Worm (Caenorhabditis elegans) whole organism, young adult: ENCODE results near the gene ctl-3.

ENCODE experiments used
- D2030.7 ChIP-seq: fragments of 200-800 bp; sonication (Bioruptor generic); IDR thresholded peaks from 2 replicates; pipeline ENCODE4 v1.3.6; 2022; ENCODE audit warnings: missing genetic modification reagents, missing genetic modification characterization, missing compliant biosample characterization
- F22D6.2 ChIP-seq: sonication (generic microtip); optimal IDR thresholded peaks from 2 replicates; lab custom pipeline; 2016; ENCODE audit warnings: mild to moderate bottlenecking, missing genetic modification characterization, missing compliant biosample characterization
- F23B12.7 ChIP-seq: sonication (generic microtip); optimal IDR thresholded peaks from 2 replicates; lab custom pipeline; 2017; ENCODE audit warnings: missing genetic modification characterization, mild to moderate bottlenecking, missing compliant biosample characterization, antibody characterized with exemption, moderate library complexity; ENCODE audit not compliant: insufficient read depth
- F33H1.4 ChIP-seq: fragments of 200-800 bp; sonication (Bioruptor generic); IDR thresholded peaks from 2 replicates; pipeline ENCODE4 v1.3.6; 2022; ENCODE audit warnings: missing genetic modification reagents, missing genetic modification characterization, missing compliant biosample characterization
- K12H6.12 ChIP-seq: fragments of 200-800 bp; sonication (Bioruptor generic); optimal IDR thresholded peaks from 2 replicates; lab custom pipeline; 2018; ENCODE audit warnings: mild to moderate bottlenecking, missing genetic modification characterization, missing compliant biosample characterization
- Y53F4B.3 ChIP-seq: fragments of 200-800 bp; sonication (Bioruptor generic); IDR thresholded peaks from 2 replicates; pipeline ENCODE4 v1.3.6; 2022; ENCODE audit warnings: missing genetic modification reagents, missing genetic modification characterization, missing compliant biosample characterization
- Y53G8AR.9 ChIP-seq: fragments of 200-800 bp; sonication (Bioruptor generic); conservative IDR thresholded peaks from 2 replicates; pipeline ENCODE4 v1.3.6; 2022; ENCODE audit warnings: missing genetic modification reagents, missing genetic modification characterization, missing compliant biosample characterization
- Y79H2A.3 ChIP-seq: fragments of 200-800 bp; sonication (Bioruptor generic); conservative IDR thresholded peaks from 2 replicates; pipeline ENCODE4 v1.3.6; 2022; ENCODE audit warnings: missing genetic modification reagents, missing genetic modification characterization, missing compliant biosample characterization
- ZK185.1 ChIP-seq: sonication (generic microtip); optimal IDR thresholded peaks from 2 replicates; lab custom pipeline; 2016; ENCODE audit warnings: mild to moderate bottlenecking, missing genetic modification characterization, missing compliant biosample characterization; ENCODE audit not compliant: poor library complexity, severe bottlenecking
- atf-7 ChIP-seq: sonication (generic microtip); optimal IDR thresholded peaks from 2 replicates; lab custom pipeline; 2017; ENCODE audit warnings: mild to moderate bottlenecking, missing genetic modification characterization, missing compliant biosample characterization
- attf-5 ChIP-seq: fragments of 200-800 bp; sonication (Bioruptor generic); optimal IDR thresholded peaks from 2 replicates; lab custom pipeline; 2018; ENCODE audit warnings: mild to moderate bottlenecking, missing genetic modification characterization, missing compliant biosample characterization
- ccch-3 ChIP-seq: fragments of 200-800 bp; sonication (Bioruptor generic); optimal IDR thresholded peaks from 2 replicates; lab custom pipeline; 2018; ENCODE audit warnings: mild to moderate bottlenecking, missing genetic modification characterization, missing compliant biosample characterization
- ceh-27 ChIP-seq: fragments of 200-800 bp; sonication (Bioruptor generic); optimal IDR thresholded peaks from 2 replicates; lab custom pipeline; 2018; ENCODE audit warnings: mild to moderate bottlenecking, missing genetic modification characterization, moderate library complexity, missing compliant biosample characterization
- ceh-40 ChIP-seq: fragments of 200-800 bp; sonication (Bioruptor generic); IDR thresholded peaks from 2 replicates; pipeline ENCODE4 v1.3.6; 2022; ENCODE audit warnings: missing genetic modification characterization, missing compliant biosample characterization
- dox-1 ChIP-seq: fragments of 200-800 bp; sonication (Bioruptor generic); IDR thresholded peaks from 2 replicates; pipeline ENCODE4 v1.3.6; 2022; ENCODE audit warnings: missing genetic modification reagents, missing genetic modification characterization, missing compliant biosample characterization
- dpl-1 ChIP-seq: fragments of 150-350 bp; optimal IDR thresholded peaks from 2 replicates; lab custom pipeline; 2014; ENCODE audit warnings: missing biosample characterization, missing genetic modification reagents, missing genetic modification characterization
- efl-1 ChIP-seq: fragments of 150-350 bp; optimal IDR thresholded peaks from 2 replicates; lab custom pipeline; 2014; ENCODE audit warnings: missing biosample characterization, missing genetic modification reagents, missing genetic modification characterization
- egl-44 ChIP-seq: fragments of 200-800 bp; sonication (Bioruptor generic); IDR thresholded peaks from 2 replicates; pipeline ENCODE4 v1.3.6; 2022; ENCODE audit warnings: missing genetic modification reagents, missing genetic modification characterization, missing compliant biosample characterization
- ekl-4 ChIP-seq: fragments of 200-800 bp; sonication (Bioruptor generic); IDR thresholded peaks from 2 replicates; pipeline ENCODE4 v1.3.6; 2022; ENCODE audit warnings: missing genetic modification reagents, missing genetic modification characterization, missing compliant biosample characterization
- gei-17 ChIP-seq: fragments of 200-800 bp; sonication (Bioruptor generic); optimal IDR thresholded peaks from 2 replicates; lab custom pipeline; 2018; ENCODE audit warnings: mild to moderate bottlenecking, missing genetic modification characterization, missing compliant biosample characterization
- him-1 ChIP-seq: sonication (generic microtip); optimal IDR thresholded peaks from 2 replicates; lab custom pipeline; 2016; ENCODE audit warnings: missing genotype, missing genetic modification reagents, missing genetic modification characterization, missing compliant biosample characterization
- hrde-1 ChIP-seq: sonication (generic microtip); optimal IDR thresholded peaks from 2 replicates; lab custom pipeline; 2016; ENCODE audit warnings: missing genetic modification characterization, mild to moderate bottlenecking, missing compliant biosample characterization, moderate library complexity, missing genotype, missing genetic modification reagents, borderline replicate concordance
- hsf-1 ChIP-seq: fragments of 200-800 bp; sonication (Bioruptor generic); IDR thresholded peaks from 2 replicates; pipeline ENCODE4 v1.3.6; 2022; ENCODE audit warnings: missing genetic modification reagents, missing genetic modification characterization, missing compliant biosample characterization
- lin-40 ChIP-seq: sonication (generic microtip); optimal IDR thresholded peaks from 2 replicates; lab custom pipeline; 2016; ENCODE audit warnings: missing genetic modification characterization, mild to moderate bottlenecking, missing compliant biosample characterization, missing genotype, missing genetic modification reagents
- lin-54 ChIP-seq: fragments of 200-800 bp; sonication (Bioruptor generic); optimal IDR thresholded peaks from 2 replicates; lab custom pipeline; 2018; ENCODE audit warnings: mild to moderate bottlenecking, missing genetic modification characterization, missing compliant biosample characterization
- lsl-1 ChIP-seq: fragments of 200-800 bp; sonication (Bioruptor generic); optimal IDR thresholded peaks from 2 replicates; lab custom pipeline; 2018; ENCODE audit warnings: mild to moderate bottlenecking, missing genetic modification characterization, moderate library complexity, missing compliant biosample characterization
- madf-6 ChIP-seq: fragments of 200-800 bp; sonication (Bioruptor generic); IDR thresholded peaks from 2 replicates; pipeline ENCODE4 v1.3.6; 2022; ENCODE audit warnings: missing genetic modification reagents, missing genetic modification characterization, missing compliant biosample characterization
- mcd-1 ChIP-seq: fragments of 200-800 bp; sonication (Bioruptor generic); IDR thresholded peaks from 2 replicates; pipeline ENCODE4 v1.3.6; 2022; ENCODE audit warnings: missing genetic modification reagents, missing genetic modification characterization, missing compliant biosample characterization
- mel-28 ChIP-seq: sonication (generic microtip); optimal IDR thresholded peaks from 2 replicates; lab custom pipeline; 2016; ENCODE audit warnings: borderline replicate concordance, mild to moderate bottlenecking, missing genetic modification characterization, missing compliant biosample characterization
- mxl-1 ChIP-seq: sonication (generic microtip); optimal IDR thresholded peaks from 2 replicates; lab custom pipeline; 2016; ENCODE audit warnings: missing genetic modification characterization, missing compliant biosample characterization
- nfya-1 ChIP-seq: sonication (generic microtip); optimal IDR thresholded peaks from 2 replicates; lab custom pipeline; 2017; ENCODE audit warnings: antibody characterized with exemption, missing compliant biosample characterization, missing genetic modification characterization, borderline replicate concordance; ENCODE audit not compliant: insufficient read depth
- nfyb-1 ChIP-seq: fragments of 200-800 bp; sonication (Bioruptor generic); IDR thresholded peaks from 2 replicates; pipeline ENCODE4 v1.3.6; 2022; ENCODE audit warnings: missing genetic modification reagents, missing genetic modification characterization, missing compliant biosample characterization
- nhr-80 ChIP-seq: sonication (generic microtip); optimal IDR thresholded peaks from 2 replicates; lab custom pipeline; 2016; ENCODE audit warnings: missing genetic modification characterization, missing compliant biosample characterization
- rcor-1 ChIP-seq: fragments of 200-800 bp; sonication (Bioruptor generic); IDR thresholded peaks from 2 replicates; pipeline ENCODE4 v1.3.6; 2022; ENCODE audit warnings: missing genetic modification reagents, missing genetic modification characterization, missing compliant biosample characterization
- snpc-1.1 ChIP-seq: sonication (generic microtip); optimal IDR thresholded peaks from 2 replicates; lab custom pipeline; 2017; ENCODE audit warnings: missing genetic modification characterization, mild to moderate bottlenecking, missing compliant biosample characterization, antibody characterized with exemption, moderate library complexity, missing genotype, missing genetic modification reagents; ENCODE audit not compliant: insufficient read depth
- snpc-1.3 ChIP-seq: sonication (generic microtip); optimal IDR thresholded peaks from 2 replicates; lab custom pipeline; 2017; ENCODE audit warnings: missing genetic modification characterization, mild to moderate bottlenecking, missing compliant biosample characterization, antibody characterized with exemption, moderate library complexity, missing genotype, missing genetic modification reagents; ENCODE audit not compliant: insufficient read depth
- snpc-4 ChIP-seq, 5 experiments: fragments of 150-350 bp in 1 of 5; sonication (generic microtip) in 4 of 5; optimal IDR thresholded peaks; 2 replicates each; lab custom pipeline; 2014 to 2018; ENCODE audit warnings: missing genetic modification characterization in 5 of 5, missing biosample characterization in 3 of 5, antibody characterized with exemption in 2 of 5, mild to moderate bottlenecking in 2 of 5, missing compliant biosample characterization in 2 of 5, missing genotype in 2 of 5, moderate library complexity in 2 of 5, missing genetic modification reagents in 1 of 5
- tbp1 ChIP-seq: fragments of 200-800 bp; sonication (Bioruptor generic); optimal IDR thresholded peaks from 2 replicates; lab custom pipeline; 2018; ENCODE audit warnings: mild to moderate bottlenecking, missing genetic modification characterization, missing compliant biosample characterization
- xnd-1 ChIP-seq: sonication (generic microtip); optimal IDR thresholded peaks from 2 replicates; lab custom pipeline; 2016; ENCODE audit warnings: missing genotype, missing genetic modification reagents, missing genetic modification characterization, missing compliant biosample characterization
- ztf-18 ChIP-seq: sonication (generic microtip); optimal IDR thresholded peaks from 2 replicates; lab custom pipeline; 2016; ENCODE audit warnings: missing genotype, mild to moderate bottlenecking, missing genetic modification characterization, missing compliant biosample characterization
- ztf-3 ChIP-seq: fragments of 200-800 bp; sonication (Bioruptor generic); optimal IDR thresholded peaks from 2 replicates; lab custom pipeline; 2018; ENCODE audit warnings: mild to moderate bottlenecking, missing genetic modification characterization, missing compliant biosample characterization

The ctl-3 gene

ce11 chrII:14310729-14311388, at the start of gene ctl-3:
ctl-3 (minus strand) TSS chrII:14310779.
- no peak for TF ChIP-seq nfya-1
- no peak for TF ChIP-seq ceh-40 (GFP tag; lab: Robert Waterston, UW)
- no peak for TF ChIP-seq gei-17 (GFP tag; lab: Kevin White, UChicago)
- peak; percentile 88 for TF ChIP-seq lsl-1 (GFP tag; lab: Kevin White, UChicago)
- no peak for TF ChIP-seq rcor-1 (GFP tag; lab: Robert Waterston, UW)
- TF ChIP-seq hsf-1 (GFP tag; lab: Robert Waterston, UW): no peak
- peak; percentile 53; the same call in 1 of the 2 replicates for TF ChIP-seq F33H1.4 (GFP tag; lab: Robert Waterston, UW)

ce11 chrII:14359007-14359406, 48.4 kb upstream of the ctl-3 start:
- TF ChIP-seq snpc-1.1 (peak; percentile 8), ekl-4 (GFP tag; lab: Robert Waterston, UW) (no peak), mxl-1 (tag; lab: Kevin White, UChicago) (no peak), F22D6.2 (tag; lab: Kevin White, UChicago) (no peak)

- TF ChIP-seq tbp1 (no peak), hrde-1 (tag; lab: Kevin White, UChicago) (no peak), ceh-27 (GFP tag; lab: Kevin White, UChicago) (peak; percentile 65), snpc-4 (GFP tag; optimal IDR thresholded peaks at IDR 0.05; lab: Kevin White, UChicago) (no peak), snpc-4 (tag; optimal IDR thresholded peaks at IDR 0.05; lab: Kevin White, UChicago) (peak in 2 of 4 experiments; percentile 39 to 51), nhr-80 (tag; lab: Kevin White, UChicago) (peak; percentile 5), rcor-1 (GFP tag; lab: Robert Waterston, UW) (no peak), egl-44 (GFP tag; lab: Robert Waterston, UW) (no peak), ztf-3 (GFP tag; lab: Kevin White, UChicago) (no peak), snpc-1.3 (tag; lab: Kevin White, UChicago) (peak; percentile 32), mcd-1 (peak; percentile 67), dox-1 (GFP tag; lab: Robert Waterston, UW) (peak; percentile 35; the same call in 1 of the 2 replicates), xnd-1 (tag; lab: Kevin White, UChicago) (no peak), nfyb-1 (GFP tag; lab: Robert Waterston, UW) (no peak), lin-54 (GFP tag; lab: Kevin White, UChicago) (peak; percentile 78), D2030.7 (GFP tag; lab: Robert Waterston, UW) (peak; percentile 47; the same call in 1 of the 2 replicates), ztf-18 (tag; lab: Kevin White, UChicago) (peak; percentile 43), efl-1 (GFP tag; lab: Kevin White, UChicago) (peak; percentile 68), Y53G8AR.9 (GFP tag; lab: Robert Waterston, UW) (no peak), dpl-1 (GFP tag; lab: Kevin White, UChicago) (peak; percentile 34), lin-40 (peak; percentile 54), F33H1.4 (GFP tag; lab: Robert Waterston, UW) (peak; percentile 29; the same call in 1 of the 2 replicates), lsl-1 (GFP tag; lab: Kevin White, UChicago) (peak; percentile 35), mel-28 (tag; lab: Kevin White, UChicago) (no peak), F23B12.7 (peak; percentile 69), Y53F4B.3 (no peak), ccch-3 (no peak), atf-7 (tag; lab: Kevin White, UChicago) (no peak), K12H6.12 (tag; lab: Kevin White, UChicago) (peak; percentile 29), him-1 (tag; lab: Kevin White, UChicago) (no peak), ZK185.1 (peak; percentile 20), attf-5 (GFP tag; lab: Kevin White, UChicago) (peak; percentile 94), Y79H2A.3 (no peak), F22D6.2 (tag; lab: Kevin White, UChicago) (no peak), madf-6 (GFP tag; lab: Robert Waterston, UW) (peak; percentile 50)
Observed at ce11 chrII:14357936-14358416, 47.4 kb upstream of the ctl-3 start, which contains the start of the genes agl-1 and pfs-2. agl-1 (minus strand) TSS chrII:14358113. pfs-2 (plus strand) TSS chrII:14358366.
